Fruit fly (Drosophila melanogaster): ENCODE measurements around the gene Sec71.

DNA sequence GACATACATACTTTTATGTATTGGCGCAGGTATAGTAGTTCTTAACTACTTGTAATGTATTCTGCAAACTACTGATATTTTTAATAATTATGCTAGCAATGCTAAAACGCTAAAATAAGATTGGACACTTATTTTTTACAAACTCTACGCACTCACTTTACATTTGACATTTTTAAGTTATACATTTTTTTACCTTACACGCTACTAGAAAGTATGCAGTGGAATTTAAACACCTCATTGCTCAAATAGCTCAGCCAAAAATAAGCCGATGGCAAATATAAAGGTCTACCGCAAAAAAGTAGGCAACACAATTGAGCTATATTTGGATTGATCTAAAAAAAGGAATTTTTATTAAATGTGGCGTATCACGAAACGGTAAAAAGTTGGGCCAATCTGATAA is 48.8 kb downstream of the Sec71 start:
- TF ChIP-seq HLHmδ (GFP tag; optimal IDR thresholded peaks at IDR 0.05) (no peak), CG1647 (GFP tag; optimal IDR thresholded peaks at IDR 0.05) (no peak), CG15269 (tag; optimal IDR thresholded peaks at IDR 0.05) (no peak), CTCF (GFP tag; optimal IDR thresholded peaks at IDR 0.05) (peak; percentile 86), CG15073 (GFP tag; optimal IDR thresholded peaks at IDR 0.05) (no peak)

Data from whole organism, embryonic.